Worm (Caenorhabditis elegans): ENCODE measurements around the gene irld-48.

DNA sequence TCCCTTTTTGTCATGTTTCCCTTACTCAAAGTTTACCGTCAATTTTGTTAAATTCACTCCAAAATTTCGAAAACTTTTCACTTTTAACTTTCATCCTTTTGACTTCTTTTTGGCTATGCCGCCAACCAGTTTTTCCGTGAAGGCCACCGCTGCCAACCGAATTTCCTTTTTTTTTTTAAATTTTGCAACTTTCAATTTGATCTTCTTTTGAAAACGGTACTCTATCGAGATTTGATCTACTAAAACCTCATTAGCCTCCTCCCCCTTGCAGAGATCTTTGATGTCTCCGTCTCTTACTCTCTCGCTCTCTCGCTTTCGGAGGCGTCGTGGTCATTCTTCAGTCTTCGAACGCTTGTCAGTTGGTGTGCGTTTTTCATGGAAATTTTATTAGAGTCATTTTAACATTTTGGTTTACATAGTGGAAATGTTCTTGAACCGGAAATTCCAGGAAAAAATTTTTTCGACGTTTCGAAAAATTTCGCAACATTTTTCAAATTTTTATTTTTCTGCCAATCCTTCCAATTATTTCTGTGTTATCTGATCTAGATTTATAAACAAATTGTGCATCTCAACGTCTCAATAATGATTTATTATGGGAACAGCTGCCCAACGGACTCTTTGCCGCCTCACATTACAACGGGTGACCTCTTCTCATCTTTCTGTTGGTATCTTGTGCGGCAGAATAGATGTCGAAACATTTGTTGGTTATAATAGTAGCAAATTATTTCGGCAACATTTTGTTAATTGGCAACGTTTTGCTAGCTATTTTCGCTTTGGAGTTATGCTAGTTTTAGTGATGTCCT, 38.9 kb downstream of the irld-48 start:
- TF ChIP-seq madf-8 (GFP tag; conservative IDR thresholded peaks at IDR 0.05) (no peak), nfya-1 (tag; optimal IDR thresholded peaks at IDR 0.05; ENCODE audit: borderline replicate concordance, insufficient read depth) (no peak), him-1 (tag; optimal IDR thresholded peaks at IDR 0.05) (no peak), zfh-2 (GFP tag; conservative IDR thresholded peaks at IDR 0.05) (no peak), hmg-1.2 (GFP tag; IDR thresholded peaks at IDR 0.05) (no peak), hmg-20 (GFP tag; IDR thresholded peaks at IDR 0.05) (no peak), unc-62 (GFP tag; optimal IDR thresholded peaks at IDR 0.05) (no peak), tbp1 (GFP tag; optimal IDR thresholded peaks at IDR 0.05) (no peak), T26A5.8 (tag; optimal IDR thresholded peaks at IDR 0.05) (no peak), F52B5.7 (tag; optimal IDR thresholded peaks at IDR 0.05) (no peak), lin-35 (GFP tag; optimal IDR thresholded peaks at IDR 0.05) (no peak), F39B2.1 (GFP tag; IDR thresholded peaks at IDR 0.05) (no peak)
